Fruit fly (Drosophila melanogaster): ENCODE measurements around the gene CG4362.

CG4362 gene

dm6 chr3R:20292030-20292879 lies 15.1 kb downstream of the CG4362 start (continued):
- TF ChIP-seq eve (GFP tag; optimal IDR thresholded peaks at IDR 0.05) (peak in 1 of 2 experiments; percentile 62), dan (GFP tag; IDR thresholded peaks at IDR 0.05) (0 out of 2 replicates have a peak, but pooled peaks have one; percentile 19), CG9797 (GFP tag; optimal IDR thresholded peaks at IDR 0.05) (no peak), esg (GFP tag; conservative IDR thresholded peaks at IDR 0.05) (peak; percentile 44; the same call in 1 of the 2 replicates), CG8281 (tag; optimal IDR thresholded peaks at IDR 0.05) (no peak), lilli (GFP tag; optimal IDR thresholded peaks at IDR 0.05) (peak; percentile 50), H2.0 (GFP tag; IDR thresholded peaks at IDR 0.05) (peak; percentile 23; the same call in 1 of the 2 replicates), usp (GFP tag; optimal IDR thresholded peaks at IDR 0.05) (no peak), otp (GFP tag; IDR thresholded peaks at IDR 0.05) (no peak), CG10431 (GFP tag; optimal IDR thresholded peaks at IDR 0.05) (peak; percentile 2), HLH54F (GFP tag; optimal IDR thresholded peaks at IDR 0.05) (no peak), CG31365 (tag; optimal IDR thresholded peaks at IDR 0.05) (no peak), CG7357 (GFP tag; IDR thresholded peaks at IDR 0.05) (peak; percentile 27; the same call in 1 of the 3 replicates), tap (tag; optimal IDR thresholded peaks at IDR 0.05) (no peak), zfh2 (GFP tag; optimal IDR thresholded peaks at IDR 0.05) (no peak), Awh (GFP tag; IDR thresholded peaks at IDR 0.05) (peak; percentile 53; the same call in 1 of the 2 replicates)

dm6 chr3R:20291594-20291993 lies 15.7 kb downstream of the CG4362 start:
- TF ChIP-seq CG10979 (tag; optimal IDR thresholded peaks at IDR 0.05) (peak; percentile 31), CG18262 (tag; optimal IDR thresholded peaks at IDR 0.05) (peak; percentile 45), CG18764 (GFP tag; optimal IDR thresholded peaks at IDR 0.05) (no peak), Lhr (GFP tag; optimal IDR thresholded peaks at IDR 0.05) (no peak), bbx (GFP tag; IDR thresholded peaks at IDR 0.05; ENCODE audit: partially characterized antibody) (no peak), CG3726 (GFP tag; IDR thresholded peaks at IDR 0.05) (no peak), bsh (GFP tag; optimal IDR thresholded peaks at IDR 0.05) (peak in 1 of 2 experiments; percentile 22), Hsf (GFP tag; optimal IDR thresholded peaks at IDR 0.05) (no peak), CG14710 (tag; optimal IDR thresholded peaks at IDR 0.05) (peak; percentile 9), pan (optimal IDR thresholded peaks at IDR 0.05) (no peak), pan (GFP tag; optimal IDR thresholded peaks at IDR 0.05 in 1 of 2, IDR thresholded peaks at IDR 0.05 in 1 of 2) (no peak), run (tag; optimal IDR thresholded peaks at IDR 0.05) (no peak), CG10274 (GFP tag; optimal IDR thresholded peaks at IDR 0.05) (peak; percentile 82), gem (tag; optimal IDR thresholded peaks at IDR 0.05) (peak; percentile 16), phol (tag; optimal IDR thresholded peaks at IDR 0.05) (peak; percentile 13), sob (GFP tag; IDR thresholded peaks at IDR 0.05) (no peak), CG12299 (tag; optimal IDR thresholded peaks at IDR 0.05) (no peak), CG9215 (GFP tag; IDR thresholded peaks at IDR 0.05) (no peak), hb (GFP tag; IDR thresholded peaks at IDR 0.05; ENCODE audit: partially characterized antibody) (no peak), dmrt11E (tag; optimal IDR thresholded peaks at IDR 0.05) (peak; percentile 56), CG12744 (GFP tag; optimal IDR thresholded peaks at IDR 0.05) (no peak), lola (GFP tag; optimal IDR thresholded peaks at IDR 0.05) (peak in 1 of 3 experiments; percentile 54), CG32772 (GFP tag; IDR thresholded peaks at IDR 0.05) (no peak), NK7.1 (GFP tag; optimal IDR thresholded peaks at IDR 0.05) (no peak), gsb (GFP tag; IDR thresholded peaks at IDR 0.05) (no peak), CG12659 (GFP tag; optimal IDR thresholded peaks at IDR 0.05) (no peak), CG13775 (GFP tag; optimal IDR thresholded peaks at IDR 0.05) (no peak)
